Fruit fly (Drosophila melanogaster) whole organism: Measurements from ENCODE around the gene CG6865.

Experiments used
- CG8478 ChIP-seq: fragments of >200 bp; optimal IDR thresholded peaks from 2 replicates; lab custom pipeline; 2018; ENCODE audit warnings: inconsistent platforms
- Dll ChIP-seq: fragments of >200 bp; optimal IDR thresholded peaks from 2 replicates; lab custom pipeline; 2017
- EcR ChIP-seq, 2 experiments: fragments of >200 bp; optimal IDR thresholded peaks; 2 replicates each; lab custom pipeline; 2017; ENCODE audit warnings: missing biosample characterization in 2 of 2, missing genetic modification characterization in 2 of 2, missing genetic modification reagents in 2 of 2
- pan ChIP-seq: fragments of >200 bp; optimal IDR thresholded peaks from 2 replicates; lab custom pipeline; 2017
- psq ChIP-seq: fragments of >200 bp; optimal IDR thresholded peaks from 2 replicates; lab custom pipeline; 2017
- usp ChIP-seq: fragments of >200 bp; optimal IDR thresholded peaks from 2 replicates; lab custom pipeline; 2017; ENCODE audit warnings: missing biosample characterization, missing genetic modification characterization, mixed read lengths

CG6865 gene

DNA sequence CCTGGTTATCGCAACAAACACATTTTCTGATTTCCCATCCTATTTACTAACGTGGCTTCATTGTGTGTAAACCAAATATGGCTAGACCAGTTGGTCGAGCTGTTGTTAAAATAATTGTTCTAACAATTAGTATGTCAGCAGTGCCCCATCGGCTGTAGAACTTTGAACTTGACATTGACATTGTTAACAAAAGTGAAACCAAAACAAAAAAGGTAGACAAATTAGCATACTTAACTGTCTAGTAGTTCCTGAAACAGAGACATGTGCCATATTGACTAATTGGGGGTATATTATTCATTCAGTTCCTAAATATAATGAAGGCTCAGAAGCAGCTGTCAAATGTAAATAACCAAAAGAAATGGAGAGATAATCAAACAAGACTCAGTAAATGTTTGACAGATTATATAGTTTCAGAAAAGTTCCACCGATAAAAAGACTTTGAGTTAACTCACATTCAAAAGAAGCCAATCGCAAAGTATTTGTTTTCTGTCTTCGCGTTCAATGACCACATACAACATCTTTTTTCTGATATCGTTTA, 25.7 kb upstream of the CG6865 start:
- TF ChIP-seq usp (GFP tag; lab: Kevin White, UChicago), result no peak
- TF ChIP-seq Dll (lab: Kevin White, UChicago), result no peak
- no peak for TF ChIP-seq psq (lab: Kevin White, UChicago)
- no peak for TF ChIP-seq EcR (GFP tag; optimal IDR thresholded peaks at IDR 0.05; lab: Kevin White, UChicago)
- TF ChIP-seq pan (lab: Kevin White, UChicago), result no peak
- TF ChIP-seq CG8478 (lab: Kevin White, UChicago), result no peak

DNA sequence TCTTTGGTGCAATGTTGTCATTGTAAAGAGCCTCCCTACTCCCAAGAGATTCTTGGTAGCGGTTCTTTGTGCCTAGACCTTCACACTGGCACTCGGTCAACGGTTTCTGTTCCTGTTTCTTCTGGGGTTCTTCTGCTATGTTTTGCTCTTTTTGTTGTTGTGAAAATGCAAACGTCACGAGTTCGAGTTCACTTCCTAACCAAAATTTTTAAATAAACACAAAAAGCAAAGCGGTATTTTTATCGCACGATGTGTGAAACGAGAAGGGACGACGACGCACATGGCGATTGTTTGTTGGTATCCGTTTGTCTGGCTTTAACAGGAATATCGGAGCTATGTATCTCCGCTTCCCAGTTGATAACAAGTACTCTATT, 23.5 kb upstream of the CG6865 start:
- TF ChIP-seq usp (GFP tag; lab: Kevin White, UChicago) (no peak), pan (lab: Kevin White, UChicago) (no peak), Dll (lab: Kevin White, UChicago) (no peak), psq (lab: Kevin White, UChicago) (no peak), EcR (GFP tag; optimal IDR thresholded peaks at IDR 0.05; lab: Kevin White, UChicago) (no peak)

DNA sequence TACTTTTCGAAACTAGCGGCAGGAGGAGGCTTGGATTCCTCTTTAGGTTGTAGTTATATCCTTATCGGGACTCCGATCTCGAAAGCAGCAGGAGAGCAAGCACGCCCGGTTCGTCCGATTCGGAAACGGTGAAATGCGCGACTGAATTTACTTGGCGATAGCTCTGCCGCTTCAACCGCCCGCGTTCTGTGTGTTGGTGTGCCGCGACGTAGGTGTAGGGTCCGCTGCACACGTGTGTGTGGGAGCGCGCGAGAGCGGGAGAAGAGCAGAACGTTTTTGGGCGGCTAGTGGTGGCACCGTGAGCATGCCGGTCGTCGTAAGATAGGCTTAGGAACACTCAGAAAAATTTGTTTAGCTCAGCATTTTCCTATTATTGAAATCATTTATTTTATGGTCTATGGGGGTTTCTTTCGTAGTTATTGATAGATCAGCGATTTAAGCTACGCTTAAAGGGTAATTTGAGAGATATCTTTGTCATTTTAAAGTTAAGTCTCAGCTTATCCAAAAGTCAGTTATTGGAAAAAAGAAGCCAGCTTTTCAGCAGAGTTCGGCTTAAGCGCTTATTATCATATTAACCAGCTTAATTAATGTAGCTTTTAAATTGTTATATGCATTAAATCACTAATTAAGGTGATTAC, 23.0 kb upstream of the CG6865 start:
- TF ChIP-seq CG8478 (lab: Kevin White, UChicago) (no peak), pan (lab: Kevin White, UChicago) (no peak), Dll (lab: Kevin White, UChicago) (no peak), psq (lab: Kevin White, UChicago) (no peak)

DNA sequence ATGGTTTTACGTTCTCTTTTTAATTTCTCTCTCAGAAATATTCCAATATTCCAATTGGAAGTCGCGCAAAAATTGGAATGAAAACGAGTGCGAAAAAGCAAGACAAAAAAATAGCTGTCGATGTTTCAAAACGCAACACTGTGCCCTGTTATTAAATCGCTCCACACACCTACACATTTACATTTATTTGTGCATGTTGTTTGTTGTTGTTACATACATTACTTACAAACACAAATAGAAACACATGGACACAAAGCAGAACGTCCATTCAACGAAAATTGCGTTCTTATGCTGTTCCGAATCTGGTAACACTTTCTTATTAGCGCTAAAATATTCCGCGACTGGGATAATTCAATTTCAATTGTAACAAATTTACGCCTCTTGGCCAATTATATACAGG, 22.2 kb upstream of the CG6865 start:
- TF ChIP-seq Dll (lab: Kevin White, UChicago) (no peak), CG8478 (lab: Kevin White, UChicago) (no peak), pan (lab: Kevin White, UChicago) (no peak), usp (GFP tag; lab: Kevin White, UChicago) (no peak), psq (lab: Kevin White, UChicago) (no peak), EcR (GFP tag; optimal IDR thresholded peaks at IDR 0.05; lab: Kevin White, UChicago) (no peak)

DNA sequence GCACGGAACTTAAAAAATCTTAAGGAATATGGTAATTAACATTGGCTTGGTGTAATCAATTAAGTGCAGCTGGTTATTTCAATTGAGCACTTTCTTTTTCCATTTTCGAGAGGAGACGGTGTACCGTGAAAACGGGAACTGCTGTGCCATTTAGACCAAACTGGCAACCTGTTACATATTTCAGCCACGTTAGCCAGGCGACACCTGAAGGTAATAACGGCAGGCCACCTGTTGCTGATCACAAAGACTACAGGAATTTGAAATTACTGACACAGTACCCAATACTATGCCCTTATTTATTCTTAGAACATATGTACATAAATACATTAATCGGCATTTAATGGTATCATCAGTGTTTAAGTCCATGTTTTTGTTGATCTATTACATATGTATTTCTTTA, 21.2 kb upstream of the CG6865 start:
- TF ChIP-seq pan (lab: Kevin White, UChicago) (no peak), psq (lab: Kevin White, UChicago) (no peak), CG8478 (lab: Kevin White, UChicago) (no peak), usp (GFP tag; lab: Kevin White, UChicago) (no peak), Dll (lab: Kevin White, UChicago) (no peak), EcR (GFP tag; optimal IDR thresholded peaks at IDR 0.05; lab: Kevin White, UChicago) (no peak)

DNA sequence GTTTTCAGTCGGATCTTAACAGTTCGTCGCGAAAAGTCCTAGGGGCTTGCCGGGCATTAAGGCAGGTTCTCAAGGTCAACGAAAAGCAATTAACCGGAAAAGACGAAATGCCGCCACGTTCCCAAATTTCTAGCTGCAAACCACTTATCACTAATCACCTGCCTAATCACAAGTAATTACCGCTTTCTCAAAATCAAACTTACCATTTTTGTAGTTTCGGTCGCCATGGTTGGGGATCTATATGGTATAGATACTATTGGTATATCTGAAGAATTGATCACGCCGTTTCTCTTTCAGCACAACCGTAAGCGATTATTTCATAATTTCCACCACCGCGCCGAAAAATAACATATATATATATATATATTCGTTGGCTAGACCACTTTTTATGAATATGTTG, 17.6 kb upstream of the CG6865 start:
- TF ChIP-seq psq (lab: Kevin White, UChicago) (no peak), usp (GFP tag; lab: Kevin White, UChicago) (no peak), EcR (GFP tag; optimal IDR thresholded peaks at IDR 0.05; lab: Kevin White, UChicago) (no peak), pan (lab: Kevin White, UChicago) (no peak), CG8478 (lab: Kevin White, UChicago) (no peak), Dll (lab: Kevin White, UChicago) (no peak)

DNA sequence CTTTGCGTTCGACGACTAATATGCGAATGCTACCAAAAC, 17.4 kb upstream of the CG6865 start, which contains the start of gene Indy:
Gene Indy, minus strand, starts transcription at position 35 of the 39 bp plus-strand sequence.
- TF ChIP-seq CG8478 (lab: Kevin White, UChicago) (no peak), pan (lab: Kevin White, UChicago) (no peak), psq (lab: Kevin White, UChicago) (no peak), usp (GFP tag; lab: Kevin White, UChicago) (no peak), EcR (GFP tag; optimal IDR thresholded peaks at IDR 0.05; lab: Kevin White, UChicago) (no peak), Dll (lab: Kevin White, UChicago) (no peak)

DNA sequence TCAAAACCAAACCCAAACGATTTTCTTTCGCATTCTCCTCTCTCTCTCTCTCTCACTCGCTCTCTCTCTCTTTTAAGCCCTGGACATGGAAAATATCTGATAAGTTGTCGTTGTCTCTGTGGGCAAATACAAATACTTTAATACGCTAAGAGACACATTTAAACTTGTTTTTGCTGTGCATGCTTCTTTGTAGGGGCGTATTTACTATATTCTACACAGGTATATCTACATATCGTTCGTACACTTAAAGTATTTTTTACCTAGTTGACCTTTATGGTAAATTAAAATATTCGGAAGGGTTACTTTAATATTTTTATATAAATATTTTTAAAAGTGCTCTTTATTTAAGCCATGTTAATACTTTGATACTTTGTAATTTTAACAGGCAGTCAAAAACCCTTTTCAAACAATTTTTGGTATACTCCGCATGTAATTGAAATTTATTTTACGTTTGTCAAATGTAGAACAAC, 17.1 kb upstream of the CG6865 start:
- TF ChIP-seq CG8478 (lab: Kevin White, UChicago) (no peak), Dll (lab: Kevin White, UChicago) (no peak), pan (lab: Kevin White, UChicago) (no peak), usp (GFP tag; lab: Kevin White, UChicago) (no peak), EcR (GFP tag; optimal IDR thresholded peaks at IDR 0.05; lab: Kevin White, UChicago) (no peak)

DNA sequence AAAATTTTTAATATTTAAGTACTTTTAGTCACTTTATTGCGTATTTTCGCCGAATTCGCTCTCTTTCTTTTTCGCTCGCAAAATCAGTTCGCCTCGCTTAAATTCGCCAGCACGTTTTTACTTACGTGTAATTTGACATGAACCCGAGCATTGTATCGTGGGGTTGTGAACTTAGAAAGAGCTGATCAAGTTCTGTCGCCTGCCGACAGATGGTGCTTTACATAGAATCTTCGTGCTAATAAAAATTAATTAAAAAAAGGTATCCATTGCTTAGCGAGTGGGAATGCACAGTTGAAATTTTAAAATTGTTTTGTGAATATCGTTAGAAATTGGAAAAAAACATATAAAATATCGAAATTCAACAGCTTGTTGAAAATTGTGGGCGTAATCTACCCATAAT, 15.0 kb upstream of the CG6865 start:
- no peak for TF ChIP-seq EcR (GFP tag; optimal IDR thresholded peaks at IDR 0.05; lab: Kevin White, UChicago)
- no peak for TF ChIP-seq CG8478 (lab: Kevin White, UChicago)
- TF ChIP-seq usp (GFP tag; lab: Kevin White, UChicago), result no peak
- no peak for TF ChIP-seq psq (lab: Kevin White, UChicago)
- TF ChIP-seq Dll (lab: Kevin White, UChicago), result no peak
- no peak for TF ChIP-seq pan (lab: Kevin White, UChicago)

DNA sequence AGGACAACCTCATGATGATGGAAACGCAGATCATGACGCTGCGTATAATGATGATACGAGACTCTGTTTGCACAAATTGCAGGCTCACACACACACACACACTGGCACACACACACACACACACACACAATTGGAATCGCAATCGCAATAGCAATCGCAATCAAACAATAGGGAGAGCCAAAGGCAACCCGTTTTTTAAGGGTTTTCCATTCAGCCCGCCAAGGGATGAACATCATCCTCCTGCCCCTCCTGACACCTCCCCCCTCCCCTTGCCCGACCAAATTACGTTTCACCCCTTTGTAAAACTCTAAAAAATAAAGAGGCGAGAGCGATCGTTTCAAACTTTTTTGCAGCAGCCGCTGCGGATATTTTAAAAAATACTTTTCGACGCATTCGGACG, 11.2 kb upstream of the CG6865 start:
- TF ChIP-seq EcR (GFP tag; optimal IDR thresholded peaks at IDR 0.05; lab: Kevin White, UChicago) (no peak), psq (lab: Kevin White, UChicago) (no peak), CG8478 (lab: Kevin White, UChicago) (no peak)

DNA sequence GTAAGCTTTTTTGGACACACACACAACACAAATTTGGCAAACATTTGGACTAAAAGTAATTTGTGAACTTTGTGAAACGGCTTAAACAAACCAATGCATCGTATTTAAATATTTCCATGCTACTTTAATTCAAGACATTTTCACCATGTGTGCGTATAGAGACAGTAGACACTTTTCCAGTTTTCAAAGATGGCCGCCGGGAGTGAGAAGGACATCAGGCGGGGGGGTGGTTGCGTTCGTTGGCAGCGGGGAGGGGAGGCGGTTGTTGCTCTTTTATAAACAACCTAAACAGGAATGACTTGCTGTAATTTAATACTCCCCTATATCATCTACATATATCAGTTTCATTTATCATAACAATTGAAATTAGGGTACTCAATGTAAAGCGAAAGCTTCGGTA, 10.0 kb upstream of the CG6865 start:
- TF ChIP-seq Dll (lab: Kevin White, UChicago), result no peak
- no peak for TF ChIP-seq psq (lab: Kevin White, UChicago)
- TF ChIP-seq CG8478 (lab: Kevin White, UChicago), result no peak
- no peak for TF ChIP-seq EcR (GFP tag; optimal IDR thresholded peaks at IDR 0.05; lab: Kevin White, UChicago)
- TF ChIP-seq pan (lab: Kevin White, UChicago), result no peak
- TF ChIP-seq usp (GFP tag; lab: Kevin White, UChicago), result no peak

DNA sequence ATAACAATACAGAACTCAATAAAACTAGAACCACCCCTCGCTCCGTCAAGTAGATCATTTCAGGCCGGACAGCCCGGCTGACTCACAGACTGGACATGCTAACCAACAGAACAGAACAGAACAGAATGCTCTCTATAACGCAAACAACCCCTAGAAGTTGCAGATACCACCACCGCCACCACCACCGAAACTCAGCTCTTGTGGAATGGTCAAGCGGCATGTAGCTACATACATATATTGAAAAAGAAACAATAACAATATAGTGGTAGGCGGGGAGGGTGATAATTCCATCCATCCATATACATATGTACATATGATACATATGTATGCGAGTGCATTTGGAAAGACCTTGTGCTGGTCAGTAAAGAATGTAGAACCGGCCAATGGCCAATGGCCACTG, 9.0 kb upstream of the CG6865 start:
- TF ChIP-seq CG8478 (lab: Kevin White, UChicago) (no peak), pan (lab: Kevin White, UChicago) (no peak), Dll (lab: Kevin White, UChicago) (no peak), EcR (GFP tag; optimal IDR thresholded peaks at IDR 0.05; lab: Kevin White, UChicago) (no peak), usp (GFP tag; lab: Kevin White, UChicago) (no peak), psq (lab: Kevin White, UChicago) (no peak)
